Worm (Caenorhabditis elegans) whole organism, young adult: ENCODE results near the gene T01H3.3.

Source experiments
- C06A6.2 ChIP-seq: fragments of 200-800 bp; sonication (Bioruptor generic); conservative IDR thresholded peaks from 2 replicates; pipeline ENCODE4 v1.3.6; 2022; ENCODE audit warnings: missing genetic modification characterization, missing compliant biosample characterization
- F55B11.4 ChIP-seq: sonication (generic microtip); optimal IDR thresholded peaks from 2 replicates; lab custom pipeline; 2016; ENCODE audit warnings: missing compliant biosample characterization, missing genetic modification characterization, borderline replicate concordance; ENCODE audit not compliant: insufficient read depth
- K12H6.12 ChIP-seq: fragments of 200-800 bp; sonication (Bioruptor generic); optimal IDR thresholded peaks from 2 replicates; lab custom pipeline; 2018; ENCODE audit warnings: mild to moderate bottlenecking, missing genetic modification characterization, missing compliant biosample characterization
- ama-1 ChIP-seq, 3 experiments: fragments of 150-350 bp in 1 of 3; sonication (generic microtip) in 2 of 3; optimal IDR thresholded peaks; 2 replicates each; lab custom pipeline; 2014 to 2018; ENCODE audit warnings: missing biosample characterization in 2 of 3, missing genetic modification characterization in 2 of 3, missing genetic modification reagents in 2 of 3
- bed-1 ChIP-seq: fragments of 200-800 bp; sonication (Bioruptor generic); IDR thresholded peaks from 2 replicates; pipeline ENCODE4 v1.3.6; 2022; ENCODE audit warnings: missing genetic modification reagents, missing genetic modification characterization, missing compliant biosample characterization
- ekl-4 ChIP-seq: fragments of 200-800 bp; sonication (Bioruptor generic); IDR thresholded peaks from 2 replicates; pipeline ENCODE4 v1.3.6; 2022; ENCODE audit warnings: missing genetic modification reagents, missing genetic modification characterization, missing compliant biosample characterization
- hmg-1.2 ChIP-seq: fragments of 200-800 bp; sonication (Bioruptor generic); IDR thresholded peaks from 2 replicates; pipeline ENCODE4 v1.3.6; 2022; ENCODE audit warnings: missing genetic modification reagents, missing genetic modification characterization, missing compliant biosample characterization
- lir-1 ChIP-seq: fragments of 200-800 bp; sonication (Bioruptor generic); conservative IDR thresholded peaks from 2 replicates; pipeline ENCODE4 v1.3.6; 2022; ENCODE audit warnings: missing genetic modification reagents, missing genetic modification characterization, missing compliant biosample characterization
- madf-10 ChIP-seq: sonication (generic microtip); optimal IDR thresholded peaks from 2 replicates; lab custom pipeline; 2016; ENCODE audit warnings: mild to moderate bottlenecking, missing genetic modification characterization, missing compliant biosample characterization
- pha-4 ChIP-seq: fragments of 150-350 bp; sonication (generic microtip); optimal IDR thresholded peaks from 2 replicates; lab custom pipeline; 2014; ENCODE audit warnings: missing biosample characterization, missing genetic modification reagents, missing genetic modification characterization
- tlf-1 ChIP-seq: fragments of 200-800 bp; sonication (Bioruptor generic); optimal IDR thresholded peaks from 2 replicates; lab custom pipeline; 2018; ENCODE audit warnings: mild to moderate bottlenecking, missing genetic modification characterization, missing compliant biosample characterization

- TF ChIP-seq hmg-1.2 (GFP tag; lab: Robert Waterston, UW) (peak; percentile 42; the same call in 1 of the 2 replicates), K12H6.12 (tag; lab: Kevin White, UChicago) (peak; percentile 31), F55B11.4 (tag; lab: Kevin White, UChicago) (no peak), lir-1 (GFP tag; lab: Robert Waterston, UW) (no peak), bed-1 (GFP tag; lab: Robert Waterston, UW) (no peak), madf-10 (tag; lab: Kevin White, UChicago) (no peak), ama-1 (optimal IDR thresholded peaks at IDR 0.05; lab: Kevin White, UChicago) (no peak), ama-1 (GFP tag; optimal IDR thresholded peaks at IDR 0.05; lab: Kevin White, UChicago) (no peak), C06A6.2 (GFP tag; lab: Robert Waterston, UW) (no peak), pha-4 (tag; lab: Kevin White, UChicago) (no peak), tlf-1 (GFP tag; lab: Kevin White, UChicago) (peak; percentile 32), ekl-4 (GFP tag; lab: Robert Waterston, UW) (peak; percentile 54; the same call in 1 of the 2 replicates)
Observed at ce11 chrII:7870632-7871031, 3.1 kb downstream of the T01H3.3 start.
